Fruit fly (Drosophila melanogaster): ENCODE results near the gene CG12316.

- no peak for TF ChIP-seq rn (GFP tag; IDR thresholded peaks at IDR 0.05)
- TF ChIP-seq gl (tag; optimal IDR thresholded peaks at IDR 0.05): no peak
- TF ChIP-seq CG8301 (tag; optimal IDR thresholded peaks at IDR 0.05): no peak
- TF ChIP-seq CG8159 (tag; optimal IDR thresholded peaks at IDR 0.05): no peak
- no peak for TF ChIP-seq Pif1A (GFP tag; optimal IDR thresholded peaks at IDR 0.05)
- TF ChIP-seq CG34367 (tag; optimal IDR thresholded peaks at IDR 0.05): no peak
- TF ChIP-seq EcR (GFP tag; optimal IDR thresholded peaks at IDR 0.05): no peak
- no peak for TF ChIP-seq CG9948 (tag; optimal IDR thresholded peaks at IDR 0.05)
- no peak for TF ChIP-seq CG14655 (GFP tag; optimal IDR thresholded peaks at IDR 0.05)
- TF ChIP-seq Snoo (tag; optimal IDR thresholded peaks at IDR 0.05): no peak
- no peak for TF ChIP-seq fd96Ca (GFP tag; IDR thresholded peaks at IDR 0.05)
Observed at dm6 chr3L:15161549-15161948, 24.8 kb upstream of the CG12316 start, which contains the start of gene CG6878.
